Worm (Caenorhabditis elegans) whole organism, L3 larva: ENCODE results near the gene C02E7.6.
"Not testable (repeated sequence)": the region's sequence is repeated elsewhere in the genome, so short reads cannot be mapped to it uniquely, and the experiment has no call there.

Experiments
- ZK546.5 ChIP-seq: sonication (generic microtip); optimal IDR thresholded peaks from 2 replicates; lab custom pipeline; 2017; ENCODE audit warnings: missing biosample characterization, missing genetic modification characterization
- ceh-28 ChIP-seq: fragments of 150-350 bp; optimal IDR thresholded peaks from 2 replicates; lab custom pipeline; 2014; ENCODE audit warnings: missing biosample characterization, missing genetic modification reagents, missing genetic modification characterization
- ceh-9 ChIP-seq: sonication (generic microtip); optimal IDR thresholded peaks from 2 replicates; lab custom pipeline; 2018; ENCODE audit warnings: missing biosample characterization, missing genetic modification characterization
- egl-27 ChIP-seq: sonication (generic microtip); optimal IDR thresholded peaks from 4 replicates; lab custom pipeline; 2017; ENCODE audit warnings: missing biosample characterization, missing genetic modification reagents, missing genetic modification characterization
- fkh-10 ChIP-seq: sonication (generic microtip); optimal IDR thresholded peaks from 2 replicates; lab custom pipeline; 2017; ENCODE audit warnings: missing biosample characterization, missing genetic modification reagents, missing genetic modification characterization
- fos-1 ChIP-seq: fragments of 150-350 bp; optimal IDR thresholded peaks from 2 replicates; lab custom pipeline; 2014; ENCODE audit warnings: missing biosample characterization, missing genetic modification characterization
- jun-1 ChIP-seq: fragments of 150-350 bp; optimal IDR thresholded peaks from 2 replicates; lab custom pipeline; 2014; ENCODE audit warnings: missing biosample characterization, missing genetic modification reagents, missing genetic modification characterization
- lsy-12 ChIP-seq: sonication (generic microtip); optimal IDR thresholded peaks from 2 replicates; lab custom pipeline; 2016; ENCODE audit warnings: mild to moderate bottlenecking, missing genetic modification characterization, missing compliant biosample characterization
- nhr-237 ChIP-seq: fragments of 150-350 bp; optimal IDR thresholded peaks from 2 replicates; lab custom pipeline; 2014; ENCODE audit warnings: missing biosample characterization, missing genetic modification characterization
- unc-62 ChIP-seq: fragments of 150-350 bp; sonication (generic microtip); optimal IDR thresholded peaks from 4 replicates; lab custom pipeline; 2014; ENCODE audit warnings: missing biosample characterization, missing genetic modification reagents, missing genetic modification characterization

- TF ChIP-seq ceh-28 (tag; lab: Kevin White, UChicago); fkh-10 (GFP tag; lab: Kevin White, UChicago); egl-27 (tag; lab: Kevin White, UChicago); ZK546.5; fos-1 (tag; lab: Kevin White, UChicago); jun-1 (tag; lab: Kevin White, UChicago); unc-62 (GFP tag; lab: Kevin White, UChicago); lsy-12 (tag; lab: Kevin White, UChicago); ceh-9 (tag; lab: Kevin White, UChicago); nhr-237 (tag; lab: Kevin White, UChicago): not testable (repeated sequence)
Observed at ce11 chrV:4900020-4900419, 19.0 kb upstream of the C02E7.6 start, which contains the start of gene ugt-10.
